Worm (Caenorhabditis elegans) whole organism, L4/young adult: ENCODE measurements around the gene glod-4.

ENCODE experiments used
- W03F9.2 ChIP-seq: fragments of 150-350 bp; optimal IDR thresholded peaks from 2 replicates; lab custom pipeline; 2014; ENCODE audit warnings: missing biosample characterization, missing genetic modification characterization
- dao-5 ChIP-seq: sonication (generic microtip); optimal IDR thresholded peaks from 2 replicates; lab custom pipeline; 2016; ENCODE audit warnings: missing genotype, missing genetic modification characterization, moderate library complexity, missing compliant biosample characterization
- him-1 ChIP-seq: sonication (generic microtip); optimal IDR thresholded peaks from 2 replicates; lab custom pipeline; 2016; ENCODE audit warnings: missing genotype, missing genetic modification reagents, missing genetic modification characterization, missing compliant biosample characterization

ce11 chrIII:4164071-4164470 lies 10.7 kb downstream of the glod-4 start, which contains the start of gene C16C10.8:
- TF ChIP-seq dao-5 (tag; lab: Kevin White, UChicago) (no peak), him-1 (tag; lab: Kevin White, UChicago) (no peak), W03F9.2 (tag; lab: Kevin White, UChicago) (no peak)
